Fruit fly (Drosophila melanogaster) S2 (cell line): ENCODE results near the gene pygo.

Source experiments
- CG8478 ChIP-seq: fragments of >200 bp; optimal IDR thresholded peaks from 2 replicates; lab custom pipeline; 2018
- CTCF ChIP-seq, 2 experiments: fragments of >200 bp; optimal IDR thresholded peaks; 2 replicates each; lab custom pipeline; 2018

dm6 chr3R:31596071-31596883 lies 15.8 kb upstream of the pygo start, which contains the start of gene RpL6:
- peak in 1 of 2 experiments; percentile 21 for TF ChIP-seq CTCF (optimal IDR thresholded peaks at IDR 0.05; lab: Kevin White, UChicago)
- no peak for TF ChIP-seq CG8478 (lab: Kevin White, UChicago)
